Fruit fly (Drosophila melanogaster) whole organism, embryonic: ENCODE data around the gene CG32333.
A peak's percentile ranks its signal among the peaks of the same experiment; 100 is the strongest.

ENCODE experiments used
- Aef1 ChIP-seq: fragments of 200-800 bp; sonication (Bioruptor generic); IDR thresholded peaks from 3 replicates; pipeline ENCODE4 v1.3.6; 2022; ENCODE audit warnings: missing biosample characterization, missing genetic modification characterization
- CG10543 ChIP-seq: fragments of 200-800 bp; sonication (Bioruptor generic); optimal IDR thresholded peaks from 3 replicates; lab custom pipeline; 2017; ENCODE audit warnings: missing biosample characterization, mild to moderate bottlenecking, missing genetic modification characterization, moderate library complexity
- CG11085 ChIP-seq: fragments of 200-800 bp; sonication (Bioruptor generic); IDR thresholded peaks from 2 replicates; pipeline ENCODE4 v1.3.6; 2022; ENCODE audit warnings: missing biosample characterization, missing genetic modification characterization
- CG12391 ChIP-seq: fragments of 200-800 bp; sonication (Bioruptor generic); optimal IDR thresholded peaks from 3 replicates; lab custom pipeline; 2018; ENCODE audit warnings: missing biosample characterization, mild to moderate bottlenecking, missing genetic modification characterization, moderate library complexity
- CG12659 ChIP-seq: fragments of 200-800 bp; sonication (Bioruptor generic); optimal IDR thresholded peaks from 3 replicates; lab custom pipeline; 2017; ENCODE audit warnings: mild to moderate bottlenecking, missing biosample characterization, missing genetic modification reagents, missing genetic modification characterization
- CG13287 ChIP-seq: fragments of 200-800 bp; sonication (Bioruptor generic); IDR thresholded peaks from 2 replicates; pipeline ENCODE4 v1.3.6; 2022; ENCODE audit warnings: missing biosample characterization, missing genetic modification characterization; ENCODE audit not compliant: partially characterized antibody
- CG13424 ChIP-seq: fragments of 200-800 bp; sonication (Bioruptor generic); optimal IDR thresholded peaks from 2 replicates; lab custom pipeline; 2019; ENCODE audit warnings: missing biosample characterization, mild to moderate bottlenecking, missing genetic modification characterization, moderate library complexity
- CG13775 ChIP-seq: fragments of 200-800 bp; sonication (Bioruptor generic); optimal IDR thresholded peaks from 3 replicates; lab custom pipeline; 2017; ENCODE audit warnings: missing biosample characterization, mild to moderate bottlenecking, missing genetic modification characterization
- CG1602 ChIP-seq: fragments of 200-800 bp; sonication (Bioruptor generic); optimal IDR thresholded peaks from 3 replicates; lab custom pipeline; 2016; ENCODE audit warnings: missing biosample characterization, missing genetic modification characterization
- CG18764 ChIP-seq: fragments of 200-800 bp; sonication (Bioruptor generic); optimal IDR thresholded peaks from 3 replicates; lab custom pipeline; 2016; ENCODE audit warnings: missing biosample characterization, missing genetic modification characterization
- CG3995 ChIP-seq: fragments of 200-800 bp; sonication (Bioruptor generic); optimal IDR thresholded peaks from 3 replicates; lab custom pipeline; 2016; ENCODE audit warnings: missing biosample characterization, missing genetic modification characterization
- CG4424 ChIP-seq: fragments of 200-800 bp; sonication (Bioruptor generic); optimal IDR thresholded peaks from 3 replicates; lab custom pipeline; 2016; ENCODE audit warnings: missing biosample characterization, missing genetic modification characterization
- CG4707 ChIP-seq: fragments of 200-800 bp; sonication (Bioruptor generic); optimal IDR thresholded peaks from 2 replicates; lab custom pipeline; 2018; ENCODE audit warnings: missing biosample characterization, mild to moderate bottlenecking, missing genetic modification characterization, moderate library complexity
- CG4820 ChIP-seq: fragments of 200-800 bp; sonication (Bioruptor generic); optimal IDR thresholded peaks from 3 replicates; lab custom pipeline; 2016; ENCODE audit warnings: missing biosample characterization, missing genetic modification characterization
- CG8478 ChIP-seq: fragments of >200 bp; optimal IDR thresholded peaks from 2 replicates; lab custom pipeline; 2018
- CG8924 ChIP-seq: fragments of 200-800 bp; optimal IDR thresholded peaks from 3 replicates; lab custom pipeline; 2019; ENCODE audit warnings: missing biosample characterization, mild to moderate bottlenecking, missing genetic modification characterization, moderate library complexity
- CG9797 ChIP-seq: fragments of 200-800 bp; sonication (Bioruptor generic); optimal IDR thresholded peaks from 3 replicates; lab custom pipeline; 2018; ENCODE audit warnings: missing biosample characterization, mild to moderate bottlenecking, missing genetic modification characterization
- CTCF ChIP-seq: fragments of 200-800 bp; sonication (Bioruptor generic); optimal IDR thresholded peaks from 2 replicates; lab custom pipeline; 2017; ENCODE audit warnings: missing biosample characterization, mild to moderate bottlenecking, missing genetic modification characterization, moderate library complexity
- Camta ChIP-seq: fragments of 200-800 bp; sonication (Bioruptor generic); optimal IDR thresholded peaks from 2 replicates; lab custom pipeline; 2016; ENCODE audit warnings: missing biosample characterization, missing genetic modification characterization
- CrebB ChIP-seq: fragments of 200-800 bp; sonication (Bioruptor generic); optimal IDR thresholded peaks from 3 replicates; lab custom pipeline; 2018; ENCODE audit warnings: missing biosample characterization, mild to moderate bottlenecking, missing genetic modification characterization
- Dbx ChIP-seq: fragments of 200-800 bp; sonication (Bioruptor generic); IDR thresholded peaks from 3 replicates; pipeline ENCODE4 v1.3.6; 2022; ENCODE audit warnings: missing biosample characterization, missing genetic modification characterization
- Drgx ChIP-seq: fragments of 200-800 bp; sonication (Bioruptor generic); IDR thresholded peaks from 2 replicates; pipeline ENCODE4 v1.3.6; 2022; ENCODE audit warnings: missing biosample characterization, missing genetic modification characterization
- HHEX ChIP-seq: fragments of 200-800 bp; sonication (Bioruptor generic); optimal IDR thresholded peaks from 3 replicates; lab custom pipeline; 2017; ENCODE audit warnings: missing biosample characterization, mild to moderate bottlenecking, missing genetic modification characterization, missing genetic modification reagents
- Hr78 ChIP-seq, 2 experiments: fragments of 200-800 bp in 1 of 2; fragments of >200 bp in 1 of 2; sonication (Bioruptor generic) in 1 of 2; optimal IDR thresholded peaks; 2 replicates each; lab custom pipeline; 2017 to 2019; ENCODE audit warnings: missing biosample characterization in 2 of 2, missing genetic modification characterization in 2 of 2, mild to moderate bottlenecking in 1 of 2, moderate library complexity in 1 of 2
- Max ChIP-seq: fragments of 200-800 bp; sonication (Bioruptor generic); optimal IDR thresholded peaks from 2 replicates; lab custom pipeline; 2016; ENCODE audit warnings: missing biosample characterization, mild to moderate bottlenecking, missing genetic modification characterization
- Med ChIP-seq: fragments of 200-800 bp; sonication (Bioruptor generic); peaks from one replicate; lab custom pipeline; 2016; ENCODE audit warnings: missing biosample characterization, missing genetic modification characterization, mild to moderate bottlenecking, inconsistent platforms, moderate library complexity
- PHDP ChIP-seq: fragments of 200-800 bp; sonication (Bioruptor generic); optimal IDR thresholded peaks from 3 replicates; lab custom pipeline; 2018; ENCODE audit warnings: missing biosample characterization, mild to moderate bottlenecking, missing genetic modification characterization, moderate library complexity
- Sox102F ChIP-seq: fragments of 200-800 bp; sonication (Bioruptor generic); optimal IDR thresholded peaks from 2 replicates; lab custom pipeline; 2018; ENCODE audit warnings: missing biosample characterization, mild to moderate bottlenecking, missing genetic modification characterization, moderate library complexity
- Tbp ChIP-seq: fragments of >200 bp; optimal IDR thresholded peaks from 2 replicates; lab custom pipeline; 2018; ENCODE audit warnings: missing biosample characterization, missing genetic modification characterization
- Xbp1 ChIP-seq: fragments of 200-800 bp; sonication (Bioruptor generic); optimal IDR thresholded peaks from 3 replicates; lab custom pipeline; 2016; ENCODE audit warnings: missing biosample characterization, mild to moderate bottlenecking, missing genetic modification characterization
- crc ChIP-seq: fragments of 200-800 bp; sonication (Bioruptor generic); optimal IDR thresholded peaks from 2 replicates; lab custom pipeline; 2016; ENCODE audit warnings: missing biosample characterization, missing genetic modification characterization
- cwo ChIP-seq: fragments of 200-800 bp; sonication (Bioruptor generic); optimal IDR thresholded peaks from 3 replicates; lab custom pipeline; 2017; ENCODE audit warnings: missing biosample characterization, missing genetic modification characterization, mild to moderate bottlenecking, moderate library complexity, missing genetic modification reagents
- disco-r ChIP-seq: fragments of 200-800 bp; sonication (Bioruptor generic); optimal IDR thresholded peaks from 2 replicates; lab custom pipeline; 2016; ENCODE audit warnings: missing biosample characterization, missing genetic modification characterization
- dm ChIP-seq: fragments of 200-800 bp; sonication (Bioruptor generic); optimal IDR thresholded peaks from 3 replicates; lab custom pipeline; 2016; ENCODE audit warnings: missing biosample characterization, missing genetic modification characterization
- gcm2 ChIP-seq: fragments of 200-800 bp; sonication (Bioruptor generic); optimal IDR thresholded peaks from 2 replicates; lab custom pipeline; 2016; ENCODE audit warnings: missing biosample characterization, missing genetic modification characterization
- ken ChIP-seq: fragments of 200-800 bp; sonication (Bioruptor generic); IDR thresholded peaks from 3 replicates; pipeline ENCODE4 v1.3.6; 2022; ENCODE audit warnings: missing biosample characterization, missing genetic modification characterization
- lov ChIP-seq, 2 experiments: fragments of 200-800 bp in 1 of 2; fragments of >200 bp in 1 of 2; sonication (Bioruptor generic) in 1 of 2; IDR thresholded peaks in 1 of 2; optimal IDR thresholded peaks in 1 of 2; 2 replicates in 1 of 2; 3 replicates in 1 of 2; pipeline versions ENCODE4 v1.3.6 to Lab custom; 2017 to 2022; ENCODE audit warnings: missing biosample characterization in 1 of 2, missing genetic modification characterization in 1 of 2
- mld ChIP-seq: fragments of 200-800 bp; sonication (Bioruptor generic); IDR thresholded peaks from 3 replicates; pipeline ENCODE4 v1.3.6; 2022; ENCODE audit warnings: missing biosample characterization, missing genetic modification characterization; ENCODE audit not compliant: partially characterized antibody
- odd ChIP-seq: fragments of 200-800 bp; sonication (Bioruptor generic); optimal IDR thresholded peaks from 2 replicates; lab custom pipeline; 2017; ENCODE audit warnings: missing biosample characterization, mild to moderate bottlenecking, missing genetic modification characterization
- pb ChIP-seq: fragments of 200-800 bp; sonication (Bioruptor generic); optimal IDR thresholded peaks from 3 replicates; lab custom pipeline; 2016; ENCODE audit warnings: missing biosample characterization, missing genetic modification characterization
- ranshi ChIP-seq: fragments of 200-800 bp; sonication (Bioruptor generic); IDR thresholded peaks from 2 replicates; pipeline ENCODE4 v1.3.6; 2022; ENCODE audit warnings: missing biosample characterization, missing genetic modification characterization
- sens-2 ChIP-seq: fragments of 200-800 bp; sonication (Bioruptor generic); IDR thresholded peaks from 2 replicates; pipeline ENCODE4 v1.3.6; 2022; ENCODE audit warnings: missing biosample characterization, missing genetic modification characterization
- seq ChIP-seq: fragments of 200-800 bp; sonication (Bioruptor generic); IDR thresholded peaks from 2 replicates; pipeline ENCODE4 v1.3.6; 2022; ENCODE audit warnings: missing biosample characterization, missing genetic modification characterization
- shn ChIP-seq: fragments of 200-800 bp; sonication (Bioruptor generic); optimal IDR thresholded peaks from 3 replicates; lab custom pipeline; 2016; ENCODE audit warnings: missing biosample characterization, missing genetic modification characterization
- sim ChIP-seq: fragments of 200-800 bp; sonication (Bioruptor generic); IDR thresholded peaks from 2 replicates; pipeline ENCODE4 v1.3.6; 2022; ENCODE audit warnings: missing biosample characterization, missing genetic modification characterization
- so ChIP-seq: fragments of 200-800 bp; sonication (Bioruptor generic); IDR thresholded peaks from 3 replicates; pipeline ENCODE4 v1.3.6; 2022; ENCODE audit warnings: missing biosample characterization, missing genetic modification characterization
- trem ChIP-seq: fragments of 200-800 bp; optimal IDR thresholded peaks from 3 replicates; lab custom pipeline; 2019; ENCODE audit warnings: missing biosample characterization, mild to moderate bottlenecking, missing genetic modification characterization, moderate library complexity
- ttk ChIP-seq: fragments of 200-800 bp; sonication (Bioruptor generic); IDR thresholded peaks from 2 replicates; pipeline ENCODE4 v2.1.2; 2022; ENCODE audit warnings: missing biosample characterization, missing genetic modification characterization
- unc-4 ChIP-seq: fragments of 200-800 bp; sonication (Bioruptor generic); IDR thresholded peaks from 2 replicates; pipeline ENCODE4 v1.3.6; 2022; ENCODE audit warnings: missing biosample characterization, missing genetic modification characterization; ENCODE audit not compliant: partially characterized antibody
- z ChIP-seq: fragments of 200-800 bp; sonication (Bioruptor generic); IDR thresholded peaks from 3 replicates; pipeline ENCODE4 v1.3.6; 2022; ENCODE audit warnings: missing biosample characterization, missing genetic modification characterization
- zfh1 ChIP-seq: fragments of 200-800 bp; sonication (Bioruptor generic); IDR thresholded peaks from 3 replicates; pipeline ENCODE4 v1.3.6; 2022; ENCODE audit warnings: missing biosample characterization, missing genetic modification characterization

The CG32333 gene

dm6 chr3L:1342133-1342580 lies 66.4 kb downstream of the CG32333 start, which contains the start of gene indra (continued):
- TF ChIP-seq CG1602 (GFP tag; lab: Kevin White, UChicago), result peak; percentile 58
- no peak for TF ChIP-seq disco-r (GFP tag; lab: Kevin White, UChicago)
- no peak for TF ChIP-seq Hr78 (GFP tag; optimal IDR thresholded peaks at IDR 0.05; lab: Kevin White, UChicago)
- peak; percentile 93 for TF ChIP-seq dm (GFP tag; lab: Kevin White, UChicago)
- no peak for TF ChIP-seq CG11085 (GFP tag; lab: Robert Waterston, UW)
- TF ChIP-seq CG4424 (GFP tag; lab: Kevin White, UChicago), result peak; percentile 6
- peak; percentile 25; the same call in 1 of the 2 replicates for TF ChIP-seq ranshi (GFP tag; lab: Robert Waterston, UW)
- TF ChIP-seq sens-2, result no peak
- no peak for TF ChIP-seq CG4707 (GFP tag; lab: Kevin White, UChicago)
- TF ChIP-seq HHEX (GFP tag; lab: Kevin White, UChicago), result no peak
- TF ChIP-seq crc, result no peak
- peak; percentile 24 for TF ChIP-seq Camta (GFP tag; lab: Kevin White, UChicago)
- peak; percentile 79 for TF ChIP-seq CG9797 (GFP tag; lab: Kevin White, UChicago)
- TF ChIP-seq odd (GFP tag; lab: Kevin White, UChicago), result no peak
- TF ChIP-seq unc-4 (GFP tag; lab: Robert Waterston, UW), result peak; percentile 58; the same call in 1 of the 2 replicates
- peak; percentile 82 for TF ChIP-seq trem
- TF ChIP-seq CG8478, result no peak
- 0 out of 3 replicates have a peak, but pooled peaks have one; percentile 45 for TF ChIP-seq ken (GFP tag; lab: Robert Waterston, UW)
- peak; percentile 25 for TF ChIP-seq CG18764 (GFP tag; lab: Kevin White, UChicago)
- TF ChIP-seq lov (optimal IDR thresholded peaks at IDR 0.05; lab: Kevin White, UChicago), result no peak
- no peak for TF ChIP-seq lov (GFP tag; IDR thresholded peaks at IDR 0.05; lab: Robert Waterston, UW)
- TF ChIP-seq zfh1 (GFP tag; lab: Robert Waterston, UW), result peak; percentile 50; the same call in 1 of the 3 replicates
- peak; percentile 68 for TF ChIP-seq Xbp1 (GFP tag; lab: Kevin White, UChicago)
- TF ChIP-seq CG10543, result peak; percentile 44
- TF ChIP-seq Dbx, result peak; percentile 46; the same call in 1 of the 3 replicates
- TF ChIP-seq CG13287 (GFP tag; lab: Robert Waterston, UW), result peak; percentile 67; the same call in 1 of the 2 replicates
- TF ChIP-seq CrebB, result peak; percentile 10
- no peak for TF ChIP-seq pb (GFP tag; lab: Kevin White, UChicago)
- TF ChIP-seq CG8924, result peak; percentile 55
- TF ChIP-seq ttk (GFP tag; lab: Robert Waterston, UW), result no peak
- TF ChIP-seq CG12391 (tag; lab: Kevin White, UChicago), result peak; percentile 67
- no peak for TF ChIP-seq cwo
- TF ChIP-seq Max (GFP tag; lab: Kevin White, UChicago), result peak; percentile 81
- no peak for TF ChIP-seq sim (GFP tag; lab: Robert Waterston, UW)
- no peak for TF ChIP-seq Drgx (GFP tag; lab: Robert Waterston, UW)
- TF ChIP-seq Aef1 (GFP tag; lab: Robert Waterston, UW), result peak; percentile 38; the same call in 1 of the 3 replicates
- TF ChIP-seq CG4820, result peak; percentile 36
- no peak for TF ChIP-seq seq (GFP tag; lab: Robert Waterston, UW)
- TF ChIP-seq CG13424 (tag; lab: Kevin White, UChicago), result peak; percentile 76
- no peak for TF ChIP-seq z
- 0 out of 3 replicates have a peak, but pooled peaks have one; percentile 53 for TF ChIP-seq mld (GFP tag; lab: Robert Waterston, UW)
- no peak for TF ChIP-seq gcm2 (GFP tag; lab: Kevin White, UChicago)
- no peak for TF ChIP-seq Sox102F
- peak; percentile 64 for TF ChIP-seq PHDP (tag; lab: Kevin White, UChicago)
- peak; percentile 81 for TF ChIP-seq CG12659 (GFP tag; lab: Kevin White, UChicago)
- TF ChIP-seq shn (GFP tag; lab: Kevin White, UChicago), result peak; percentile 68
- no peak for TF ChIP-seq so (GFP tag; lab: Robert Waterston, UW)
- peak; percentile 3 for TF ChIP-seq Tbp (GFP tag; lab: Kevin White, UChicago)
- TF ChIP-seq CG3995 (GFP tag; lab: Kevin White, UChicago), result peak; percentile 91
- TF ChIP-seq Med (GFP tag; lab: Kevin White, UChicago), result peak; percentile 93
- no peak for TF ChIP-seq CTCF (GFP tag; lab: Kevin White, UChicago)
- TF ChIP-seq CG13775 (GFP tag; lab: Kevin White, UChicago), result peak; percentile 67
